Worm (Caenorhabditis elegans): ENCODE results near the gene R02E12.12.

ce11 chrX:3958252-3958651, 45.1 kb upstream of the R02E12.12 start, which contains the start of gene lin-18:
- TF ChIP-seq lin-35 (GFP tag; optimal IDR thresholded peaks at IDR 0.05) (no peak), aly-2 (tag; optimal IDR thresholded peaks at IDR 0.05) (no peak), egl-27 (tag; optimal IDR thresholded peaks at IDR 0.05) (no peak), skn-1 (tag; optimal IDR thresholded peaks at IDR 0.05) (no peak), mdl-1 (tag; optimal IDR thresholded peaks at IDR 0.05) (no peak), sptf-1 (tag; optimal IDR thresholded peaks at IDR 0.05) (no peak), unc-86 (tag; optimal IDR thresholded peaks at IDR 0.05) (no peak), nhr-12 (tag; optimal IDR thresholded peaks at IDR 0.05) (no peak), nhr-237 (tag; optimal IDR thresholded peaks at IDR 0.05) (no peak), unc-30 (tag; optimal IDR thresholded peaks at IDR 0.05) (no peak), hpl-2 (GFP tag; optimal IDR thresholded peaks at IDR 0.05) (no peak), jun-1 (tag; optimal IDR thresholded peaks at IDR 0.05) (no peak), lin-39 (tag; optimal IDR thresholded peaks at IDR 0.05) (no peak), fkh-10 (GFP tag; optimal IDR thresholded peaks at IDR 0.05) (no peak)
